Worm (Caenorhabditis elegans) whole organism, L3 larva: ENCODE measurements around the gene F59B2.15.

ENCODE experiments used
- ama-1 ChIP-seq: fragments of 150-350 bp; optimal IDR thresholded peaks from 2 replicates; lab custom pipeline; 2018
- ceh-28 ChIP-seq: fragments of 150-350 bp; optimal IDR thresholded peaks from 2 replicates; lab custom pipeline; 2014; ENCODE audit warnings: missing biosample characterization, missing genetic modification reagents, missing genetic modification characterization
- elt-3 ChIP-seq, 3 experiments: fragments of 150-350 bp in 1 of 3; sonication (generic microtip) in 2 of 3; optimal IDR thresholded peaks; 2 replicates in 2 of 3; 4 replicates in 1 of 3; lab custom pipeline; 2014 to 2017; ENCODE audit warnings: missing biosample characterization in 3 of 3, missing genetic modification characterization in 3 of 3
- fkh-10 ChIP-seq: sonication (generic microtip); optimal IDR thresholded peaks from 2 replicates; lab custom pipeline; 2017; ENCODE audit warnings: missing biosample characterization, missing genetic modification reagents, missing genetic modification characterization
- nhr-237 ChIP-seq: fragments of 150-350 bp; optimal IDR thresholded peaks from 2 replicates; lab custom pipeline; 2014; ENCODE audit warnings: missing biosample characterization, missing genetic modification characterization
- nhr-43 ChIP-seq: sonication (generic microtip); optimal IDR thresholded peaks from 2 replicates; lab custom pipeline; 2016; ENCODE audit warnings: mild to moderate bottlenecking, missing genetic modification characterization, missing compliant biosample characterization; ENCODE audit not compliant: poor library complexity, severe bottlenecking
- nhr-77 ChIP-seq: fragments of 150-350 bp; optimal IDR thresholded peaks from 2 replicates; lab custom pipeline; 2014; ENCODE audit warnings: missing biosample characterization, missing genetic modification characterization
- snpc-4 ChIP-seq: fragments of 150-350 bp; optimal IDR thresholded peaks from 2 replicates; lab custom pipeline; 2014; ENCODE audit warnings: missing biosample characterization, missing genetic modification characterization

DNA sequence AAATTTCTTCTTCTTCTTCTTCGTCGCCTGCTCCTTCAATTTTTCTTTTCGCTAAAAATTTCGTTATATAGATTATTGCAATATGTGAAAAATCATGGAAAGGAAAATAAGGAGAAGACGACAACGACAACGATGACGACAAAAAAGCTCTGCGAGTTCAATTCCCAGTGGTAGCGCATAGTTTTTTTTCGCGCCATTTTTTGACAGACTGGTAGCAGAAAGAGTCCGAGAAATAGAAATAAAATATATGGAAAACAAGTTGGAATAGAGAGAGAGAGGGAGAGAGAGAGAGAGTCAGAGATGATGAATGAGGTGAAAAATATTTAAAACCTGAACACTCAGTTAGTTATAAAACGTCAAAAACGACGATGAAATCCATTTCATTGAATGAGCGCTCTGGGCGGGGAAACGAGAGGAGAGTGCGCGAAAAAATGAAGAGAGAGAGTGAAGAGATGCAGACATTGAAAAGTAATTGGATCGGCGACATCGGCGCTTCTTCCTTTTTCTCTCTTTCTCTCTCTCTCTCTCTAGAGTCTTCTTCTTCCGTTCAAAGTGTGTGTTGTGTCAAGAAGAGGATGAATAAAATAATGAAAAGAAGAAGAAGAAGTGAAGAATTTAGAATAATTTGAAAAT, 20.5 kb downstream of the F59B2.15 start, which contains the start of gene pde-2:
- TF ChIP-seq elt-3 (tag; optimal IDR thresholded peaks at IDR 0.05; lab: Kevin White, UChicago) (no peak), fkh-10 (peak; percentile 78), nhr-237 (no peak), nhr-77 (tag; lab: Kevin White, UChicago) (no peak), ama-1 (lab: Kevin White, UChicago) (peak; percentile 67), ceh-28 (tag; lab: Kevin White, UChicago) (peak; percentile 7), nhr-43 (tag; lab: Kevin White, UChicago) (peak; percentile 46), snpc-4 (tag; lab: Kevin White, UChicago) (peak; percentile 23)
